Worm (Caenorhabditis elegans) whole organism, mixed stage, embryonic: Measurements from ENCODE around the gene ints-11.

ENCODE experiments used
- bed-3 ChIP-seq: fragments of 200-800 bp; sonication (Bioruptor generic); optimal IDR thresholded peaks from 3 replicates; lab custom pipeline; 2018; ENCODE audit warnings: mild to moderate bottlenecking, missing genetic modification characterization, moderate library complexity, missing compliant biosample characterization
- blmp-1 ChIP-seq: fragments of 150-350 bp; optimal IDR thresholded peaks from 2 replicates; lab custom pipeline; 2014; ENCODE audit warnings: missing biosample characterization, missing genetic modification characterization
- ceh-43 ChIP-seq: fragments of 200-800 bp; sonication (Bioruptor generic); optimal IDR thresholded peaks from 2 replicates; lab custom pipeline; 2018; ENCODE audit warnings: mild to moderate bottlenecking, missing genetic modification characterization, moderate library complexity, missing compliant biosample characterization
- ceh-83 ChIP-seq: fragments of 200-800 bp; sonication (Bioruptor generic); optimal IDR thresholded peaks from 2 replicates; lab custom pipeline; 2018; ENCODE audit warnings: mild to moderate bottlenecking, missing genetic modification characterization, missing compliant biosample characterization
- ces-1 ChIP-seq: fragments of 150-350 bp; optimal IDR thresholded peaks from 2 replicates; lab custom pipeline; 2014; ENCODE audit warnings: missing biosample characterization, missing genetic modification reagents, missing genetic modification characterization
- cnd-1 ChIP-seq: fragments of 200-800 bp; sonication (Bioruptor generic); optimal IDR thresholded peaks from 2 replicates; lab custom pipeline; 2018; ENCODE audit warnings: mild to moderate bottlenecking, missing genetic modification characterization, missing compliant biosample characterization
- elt-1 ChIP-seq: sonication (generic microtip); optimal IDR thresholded peaks from 2 replicates; lab custom pipeline; 2017; ENCODE audit warnings: missing genetic modification characterization, mild to moderate bottlenecking, missing compliant biosample characterization, antibody characterized with exemption, moderate library complexity, borderline replicate concordance; ENCODE audit not compliant: insufficient read depth
- elt-3 ChIP-seq: fragments of 150-350 bp; optimal IDR thresholded peaks from 2 replicates; lab custom pipeline; 2014; ENCODE audit warnings: missing biosample characterization, missing genetic modification characterization
- ham-2 ChIP-seq: fragments of 200-800 bp; sonication (Bioruptor generic); optimal IDR thresholded peaks from 2 replicates; lab custom pipeline; 2018; ENCODE audit warnings: mild to moderate bottlenecking, missing genetic modification characterization, missing compliant biosample characterization
- hlh-1 ChIP-seq: fragments of 150-350 bp; optimal IDR thresholded peaks from 2 replicates; lab custom pipeline; 2014; ENCODE audit warnings: missing biosample characterization, missing genetic modification reagents, missing genetic modification characterization
- lin-13 ChIP-seq: fragments of 150-350 bp; optimal IDR thresholded peaks from 2 replicates; lab custom pipeline; 2014; ENCODE audit warnings: missing biosample characterization, missing genetic modification characterization
- lin-32 ChIP-seq: fragments of 200-800 bp; sonication (Bioruptor generic); optimal IDR thresholded peaks from 2 replicates; lab custom pipeline; 2018; ENCODE audit warnings: mild to moderate bottlenecking, missing genetic modification characterization, missing compliant biosample characterization
- lsy-2 ChIP-seq: fragments of 150-350 bp; optimal IDR thresholded peaks from 2 replicates; lab custom pipeline; 2014; ENCODE audit warnings: missing biosample characterization, missing genetic modification characterization
- mab-5 ChIP-seq: fragments of 150-350 bp; optimal IDR thresholded peaks from 2 replicates; lab custom pipeline; 2014; ENCODE audit warnings: missing biosample characterization, missing genetic modification characterization
- mep-1 ChIP-seq: fragments of 150-350 bp; optimal IDR thresholded peaks from 2 replicates; lab custom pipeline; 2017; ENCODE audit warnings: missing biosample characterization, missing genetic modification reagents, missing genetic modification characterization, inconsistent platforms
- mls-2 ChIP-seq: sonication (generic microtip); optimal IDR thresholded peaks from 2 replicates; lab custom pipeline; 2016; ENCODE audit warnings: mild to moderate bottlenecking, missing genetic modification characterization, moderate library complexity, missing compliant biosample characterization
- nhr-12 ChIP-seq: fragments of 150-350 bp; optimal IDR thresholded peaks from 2 replicates; lab custom pipeline; 2014; ENCODE audit warnings: missing biosample characterization, missing genetic modification characterization
- nhr-237 ChIP-seq: fragments of 150-350 bp; optimal IDR thresholded peaks from 2 replicates; lab custom pipeline; 2014; ENCODE audit warnings: missing biosample characterization, missing genetic modification characterization
- nhr-76 ChIP-seq: sonication (generic microtip); optimal IDR thresholded peaks from 2 replicates; lab custom pipeline; 2017; ENCODE audit warnings: missing biosample characterization, missing genetic modification characterization
- pha-4 ChIP-seq: fragments of 150-350 bp; optimal IDR thresholded peaks from 2 replicates; lab custom pipeline; 2018; ENCODE audit warnings: missing biosample characterization, missing genetic modification reagents, missing genetic modification characterization
- sem-2 ChIP-seq: fragments of 200-800 bp; sonication (Bioruptor generic); optimal IDR thresholded peaks from 2 replicates; lab custom pipeline; 2018; ENCODE audit warnings: mild to moderate bottlenecking, missing genetic modification characterization, missing compliant biosample characterization
- snpc-4 ChIP-seq: fragments of 150-350 bp; optimal IDR thresholded peaks from 2 replicates; lab custom pipeline; 2014; ENCODE audit warnings: missing biosample characterization, missing genetic modification characterization
- sptf-1 ChIP-seq: sonication (generic microtip); optimal IDR thresholded peaks from 2 replicates; lab custom pipeline; 2017; ENCODE audit warnings: mild to moderate bottlenecking, missing genetic modification characterization, moderate library complexity, missing compliant biosample characterization
- unc-120 ChIP-seq: sonication (generic microtip); optimal IDR thresholded peaks from 2 replicates; lab custom pipeline; 2017; ENCODE audit warnings: missing genetic modification characterization, missing compliant biosample characterization; ENCODE audit not compliant: poor library complexity, severe bottlenecking
- unc-39 ChIP-seq: fragments of 150-350 bp; optimal IDR thresholded peaks from 2 replicates; lab custom pipeline; 2014; ENCODE audit warnings: missing biosample characterization, missing genetic modification characterization
- unc-62 ChIP-seq: fragments of 150-350 bp; optimal IDR thresholded peaks from 2 replicates; lab custom pipeline; 2014; ENCODE audit warnings: missing biosample characterization, missing genetic modification reagents, missing genetic modification characterization
- zip-8 ChIP-seq: fragments of 150-350 bp; optimal IDR thresholded peaks from 2 replicates; lab custom pipeline; 2014; ENCODE audit warnings: missing biosample characterization, missing genetic modification characterization
- ztf-11 ChIP-seq: fragments of 150-350 bp; optimal IDR thresholded peaks from 2 replicates; lab custom pipeline; 2014; ENCODE audit warnings: missing biosample characterization, missing genetic modification characterization

ints-11 gene

ce11 chrII:8137379-8137778 is 5.9 kb downstream of the ints-11 start (continued):
- TF ChIP-seq blmp-1 (tag; lab: Kevin White, UChicago) (no peak), zip-8 (peak; percentile 47), lin-13 (tag; lab: Kevin White, UChicago) (no peak)

ce11 chrII:8136818-8137217 is 6.5 kb downstream of the ints-11 start, which contains the start of gene ctns-1:
Gene ctns-1 (minus strand): TSS chrII:8136918.
- no peak for TF ChIP-seq unc-62 (GFP tag; lab: Kevin White, UChicago)

ce11 chrII:8135953-8136352 is 7.3 kb downstream of the ints-11 start:
- no peak for TF ChIP-seq sem-2 (GFP tag; lab: Kevin White, UChicago)
- no peak for TF ChIP-seq nhr-12 (tag; lab: Kevin White, UChicago)
- no peak for TF ChIP-seq ztf-11
- TF ChIP-seq snpc-4 = no peak
- no peak for TF ChIP-seq elt-3 (tag; lab: Kevin White, UChicago)
- TF ChIP-seq ceh-43 (GFP tag; lab: Kevin White, UChicago) = no peak
- no peak for TF ChIP-seq lin-13 (tag; lab: Kevin White, UChicago)
- TF ChIP-seq mep-1 (tag; lab: Kevin White, UChicago) = no peak
- no peak for TF ChIP-seq ceh-83 (GFP tag; lab: Kevin White, UChicago)
- no peak for TF ChIP-seq mab-5 (tag; lab: Kevin White, UChicago)
- no peak for TF ChIP-seq elt-1 (tag; lab: Kevin White, UChicago)
- TF ChIP-seq unc-120 = no peak
- no peak for TF ChIP-seq sptf-1
- TF ChIP-seq cnd-1 (tag; lab: Kevin White, UChicago) = no peak
- TF ChIP-seq nhr-76 = no peak
- TF ChIP-seq nhr-237 (tag; lab: Kevin White, UChicago) = no peak
- no peak for TF ChIP-seq unc-62 (GFP tag; lab: Kevin White, UChicago)
- TF ChIP-seq lsy-2 (tag; lab: Kevin White, UChicago) = no peak
- TF ChIP-seq mls-2 (tag; lab: Kevin White, UChicago) = no peak

- TF ChIP-seq mep-1 (tag; lab: Kevin White, UChicago) (no peak), ham-2 (no peak), lin-13 (tag; lab: Kevin White, UChicago) (no peak), bed-3 (GFP tag; lab: Kevin White, UChicago) (no peak), ceh-83 (GFP tag; lab: Kevin White, UChicago) (no peak), nhr-12 (tag; lab: Kevin White, UChicago) (no peak), elt-3 (tag; lab: Kevin White, UChicago) (no peak), lsy-2 (tag; lab: Kevin White, UChicago) (no peak), unc-39 (tag; lab: Kevin White, UChicago) (no peak), nhr-237 (tag; lab: Kevin White, UChicago) (no peak), blmp-1 (tag; lab: Kevin White, UChicago) (no peak), unc-62 (GFP tag; lab: Kevin White, UChicago) (no peak), pha-4 (tag; lab: Kevin White, UChicago) (no peak), lin-32 (GFP tag; lab: Kevin White, UChicago) (no peak), sptf-1 (no peak), snpc-4 (no peak), mls-2 (tag; lab: Kevin White, UChicago) (no peak), unc-120 (no peak), ces-1 (GFP tag; lab: Kevin White, UChicago) (no peak), sem-2 (GFP tag; lab: Kevin White, UChicago) (no peak)
Observed at ce11 chrII:8131413-8131966, 11.8 kb downstream of the ints-11 start.

ce11 chrII:8130792-8131191 is 12.5 kb downstream of the ints-11 start:
- no peak for TF ChIP-seq lin-32 (GFP tag; lab: Kevin White, UChicago)
- TF ChIP-seq, all 35 proteins: peak for 0

DNA sequence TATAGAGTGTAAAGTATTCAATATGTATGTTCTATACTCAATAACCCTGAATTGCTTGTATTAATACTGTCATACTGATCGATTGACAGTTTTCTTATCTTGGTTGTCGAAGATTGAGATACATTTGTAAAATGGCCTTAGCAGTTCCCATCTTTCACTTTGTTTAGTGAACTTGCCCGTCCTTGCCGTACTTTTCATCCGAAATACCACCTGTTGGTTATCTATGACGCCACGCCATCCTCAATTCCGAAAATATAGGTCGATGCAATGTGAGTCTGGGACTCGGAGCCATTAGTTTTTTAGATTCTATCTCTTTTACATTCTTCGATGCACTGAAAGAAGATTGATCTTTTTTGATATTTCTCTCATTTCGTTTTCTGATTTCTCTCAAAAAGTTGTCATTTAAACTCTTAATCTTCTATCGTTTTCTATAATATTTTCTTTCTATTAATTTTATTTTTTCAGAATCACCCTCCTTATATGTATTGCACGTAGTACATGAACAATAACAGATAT is 13.7 kb downstream of the ints-11 start, which contains the start of gene ulp-4:
ulp-4 (plus strand) TSS at position 466 of the 516 bp plus-strand sequence.
- TF ChIP-seq lin-32 (GFP tag; lab: Kevin White, UChicago) = no peak
- TF ChIP-seq hlh-1 (tag; lab: Kevin White, UChicago) = peak; percentile 16
